Worm (Caenorhabditis elegans) whole organism, mixed stage, embryonic: ENCODE data around the gene dhhc-1.

ENCODE experiments used
- blmp-1 ChIP-seq: fragments of 150-350 bp; optimal IDR thresholded peaks from 2 replicates; lab custom pipeline; 2014; ENCODE audit warnings: missing biosample characterization, missing genetic modification characterization
- ceh-39 ChIP-seq: fragments of 150-350 bp; optimal IDR thresholded peaks from 2 replicates; lab custom pipeline; 2014; ENCODE audit warnings: missing biosample characterization, missing genetic modification characterization
- ceh-43 ChIP-seq: fragments of 200-800 bp; sonication (Bioruptor generic); optimal IDR thresholded peaks from 2 replicates; lab custom pipeline; 2018; ENCODE audit warnings: mild to moderate bottlenecking, missing genetic modification characterization, moderate library complexity, missing compliant biosample characterization
- ceh-83 ChIP-seq: fragments of 200-800 bp; sonication (Bioruptor generic); optimal IDR thresholded peaks from 2 replicates; lab custom pipeline; 2018; ENCODE audit warnings: mild to moderate bottlenecking, missing genetic modification characterization, missing compliant biosample characterization
- ces-1 ChIP-seq: fragments of 150-350 bp; optimal IDR thresholded peaks from 2 replicates; lab custom pipeline; 2014; ENCODE audit warnings: missing biosample characterization, missing genetic modification reagents, missing genetic modification characterization
- cnd-1 ChIP-seq: fragments of 200-800 bp; sonication (Bioruptor generic); optimal IDR thresholded peaks from 2 replicates; lab custom pipeline; 2018; ENCODE audit warnings: mild to moderate bottlenecking, missing genetic modification characterization, missing compliant biosample characterization
- elt-1 ChIP-seq: sonication (generic microtip); optimal IDR thresholded peaks from 2 replicates; lab custom pipeline; 2017; ENCODE audit warnings: missing genetic modification characterization, mild to moderate bottlenecking, missing compliant biosample characterization, antibody characterized with exemption, moderate library complexity, borderline replicate concordance; ENCODE audit not compliant: insufficient read depth
- elt-3 ChIP-seq: fragments of 150-350 bp; optimal IDR thresholded peaks from 2 replicates; lab custom pipeline; 2014; ENCODE audit warnings: missing biosample characterization, missing genetic modification characterization
- flh-1 ChIP-seq: fragments of 200-800 bp; sonication (Bioruptor generic); optimal IDR thresholded peaks from 2 replicates; lab custom pipeline; 2018; ENCODE audit warnings: mild to moderate bottlenecking, missing genetic modification characterization, moderate library complexity, missing compliant biosample characterization
- ham-2 ChIP-seq: fragments of 200-800 bp; sonication (Bioruptor generic); optimal IDR thresholded peaks from 2 replicates; lab custom pipeline; 2018; ENCODE audit warnings: mild to moderate bottlenecking, missing genetic modification characterization, missing compliant biosample characterization
- hlh-1 ChIP-seq: fragments of 150-350 bp; optimal IDR thresholded peaks from 2 replicates; lab custom pipeline; 2014; ENCODE audit warnings: missing biosample characterization, missing genetic modification reagents, missing genetic modification characterization
- lin-13 ChIP-seq: fragments of 150-350 bp; optimal IDR thresholded peaks from 2 replicates; lab custom pipeline; 2014; ENCODE audit warnings: missing biosample characterization, missing genetic modification characterization
- lin-32 ChIP-seq: fragments of 200-800 bp; sonication (Bioruptor generic); optimal IDR thresholded peaks from 2 replicates; lab custom pipeline; 2018; ENCODE audit warnings: mild to moderate bottlenecking, missing genetic modification characterization, missing compliant biosample characterization
- lsy-2 ChIP-seq: fragments of 150-350 bp; optimal IDR thresholded peaks from 2 replicates; lab custom pipeline; 2014; ENCODE audit warnings: missing biosample characterization, missing genetic modification characterization
- mab-5 ChIP-seq: fragments of 150-350 bp; optimal IDR thresholded peaks from 2 replicates; lab custom pipeline; 2014; ENCODE audit warnings: missing biosample characterization, missing genetic modification characterization
- mep-1 ChIP-seq: fragments of 150-350 bp; optimal IDR thresholded peaks from 2 replicates; lab custom pipeline; 2017; ENCODE audit warnings: missing biosample characterization, missing genetic modification reagents, missing genetic modification characterization, inconsistent platforms
- mls-2 ChIP-seq: sonication (generic microtip); optimal IDR thresholded peaks from 2 replicates; lab custom pipeline; 2016; ENCODE audit warnings: mild to moderate bottlenecking, missing genetic modification characterization, moderate library complexity, missing compliant biosample characterization
- nhr-12 ChIP-seq: fragments of 150-350 bp; optimal IDR thresholded peaks from 2 replicates; lab custom pipeline; 2014; ENCODE audit warnings: missing biosample characterization, missing genetic modification characterization
- nhr-2 ChIP-seq: fragments of 150-350 bp; optimal IDR thresholded peaks from 2 replicates; lab custom pipeline; 2014; ENCODE audit warnings: missing biosample characterization, missing genetic modification characterization
- nhr-237 ChIP-seq: fragments of 150-350 bp; optimal IDR thresholded peaks from 2 replicates; lab custom pipeline; 2014; ENCODE audit warnings: missing biosample characterization, missing genetic modification characterization
- pha-4 ChIP-seq: fragments of 150-350 bp; optimal IDR thresholded peaks from 2 replicates; lab custom pipeline; 2018; ENCODE audit warnings: missing biosample characterization, missing genetic modification reagents, missing genetic modification characterization
- sem-2 ChIP-seq: fragments of 200-800 bp; sonication (Bioruptor generic); optimal IDR thresholded peaks from 2 replicates; lab custom pipeline; 2018; ENCODE audit warnings: mild to moderate bottlenecking, missing genetic modification characterization, missing compliant biosample characterization
- sptf-1 ChIP-seq: sonication (generic microtip); optimal IDR thresholded peaks from 2 replicates; lab custom pipeline; 2017; ENCODE audit warnings: mild to moderate bottlenecking, missing genetic modification characterization, moderate library complexity, missing compliant biosample characterization
- tbx-8 ChIP-seq: fragments of 200-800 bp; sonication (Bioruptor generic); optimal IDR thresholded peaks from 2 replicates; lab custom pipeline; 2018; ENCODE audit warnings: mild to moderate bottlenecking, missing genetic modification characterization, moderate library complexity, missing compliant biosample characterization
- unc-120 ChIP-seq: sonication (generic microtip); optimal IDR thresholded peaks from 2 replicates; lab custom pipeline; 2017; ENCODE audit warnings: missing genetic modification characterization, missing compliant biosample characterization; ENCODE audit not compliant: poor library complexity, severe bottlenecking
- unc-39 ChIP-seq: fragments of 150-350 bp; optimal IDR thresholded peaks from 2 replicates; lab custom pipeline; 2014; ENCODE audit warnings: missing biosample characterization, missing genetic modification characterization
- unc-62 ChIP-seq: fragments of 150-350 bp; optimal IDR thresholded peaks from 2 replicates; lab custom pipeline; 2014; ENCODE audit warnings: missing biosample characterization, missing genetic modification reagents, missing genetic modification characterization
- ztf-11 ChIP-seq: fragments of 150-350 bp; optimal IDR thresholded peaks from 2 replicates; lab custom pipeline; 2014; ENCODE audit warnings: missing biosample characterization, missing genetic modification characterization

Gene dhhc-1

DNA sequence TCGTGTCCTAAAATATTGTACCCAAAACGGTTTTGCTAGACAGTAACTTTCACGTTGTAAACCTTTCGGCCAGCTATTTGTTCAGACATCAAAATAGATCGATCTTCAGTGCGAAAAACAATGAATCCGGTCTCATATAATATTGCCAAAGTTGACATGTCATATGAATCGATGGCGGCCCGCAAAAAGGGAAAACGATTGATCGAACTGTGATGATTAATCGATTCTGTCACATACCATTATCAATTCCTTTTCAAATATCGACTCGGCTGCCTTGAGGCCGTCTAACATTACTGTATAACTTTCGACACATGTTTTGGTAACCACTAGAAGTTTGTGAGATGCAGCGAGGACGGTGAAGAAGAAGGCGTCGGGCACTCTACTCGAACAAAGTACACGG, 27.3 kb downstream of the dhhc-1 start:
- TF ChIP-seq unc-120 (tag; lab: Kevin White, UChicago) = no peak
- no peak for TF ChIP-seq unc-62 (GFP tag; lab: Kevin White, UChicago)
- TF ChIP-seq nhr-12 = no peak

DNA sequence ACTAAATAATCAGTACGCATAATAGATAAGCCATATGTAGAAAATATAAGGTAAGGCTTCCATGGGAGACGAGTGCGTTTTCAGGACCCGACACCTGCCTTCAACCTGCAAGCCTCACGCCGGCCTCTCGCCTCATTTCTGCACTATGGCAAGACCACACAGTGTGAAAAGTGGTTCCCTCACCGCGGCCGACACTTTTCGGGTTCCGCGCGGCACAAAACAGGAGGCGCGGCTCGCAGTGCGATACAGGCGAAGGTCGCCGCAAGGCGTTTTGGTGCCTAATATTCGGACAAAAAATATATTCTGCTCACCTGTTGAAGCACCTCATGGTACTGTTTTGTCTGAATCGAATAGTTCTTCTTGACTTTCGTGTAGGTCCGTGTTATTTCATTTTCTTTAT, 30.1 kb downstream of the dhhc-1 start:
- TF ChIP-seq unc-39 (tag; lab: Kevin White, UChicago) = no peak
- no peak for TF ChIP-seq mep-1 (tag; lab: Kevin White, UChicago)
- no peak for TF ChIP-seq ham-2 (GFP tag; lab: Kevin White, UChicago)
- no peak for TF ChIP-seq ceh-83 (GFP tag; lab: Kevin White, UChicago)
- TF ChIP-seq mls-2 (tag; lab: Kevin White, UChicago) = no peak
- no peak for TF ChIP-seq lin-13 (tag; lab: Kevin White, UChicago)
- no peak for TF ChIP-seq flh-1 (GFP tag; lab: Kevin White, UChicago)
- no peak for TF ChIP-seq hlh-1 (tag; lab: Kevin White, UChicago)
- no peak for TF ChIP-seq pha-4
- no peak for TF ChIP-seq ceh-39

DNA sequence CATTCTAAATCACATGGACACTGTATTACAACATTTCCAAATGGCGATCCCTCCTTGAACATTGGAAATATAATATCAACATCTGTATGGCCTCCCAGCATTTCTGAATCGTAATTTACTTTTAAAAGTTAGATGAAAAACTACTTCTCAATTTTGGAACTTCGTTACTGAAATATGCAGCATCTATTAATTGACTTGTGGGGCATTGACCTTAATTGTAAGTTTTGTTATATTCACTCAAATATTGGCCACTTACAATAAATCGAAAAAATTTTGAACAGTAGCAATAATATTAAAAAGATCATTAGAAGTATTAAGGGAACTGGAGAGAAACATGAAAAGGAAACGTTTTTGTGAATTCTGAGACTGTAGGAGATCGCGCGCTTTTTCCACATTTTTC, 31.0 kb downstream of the dhhc-1 start, which contains the start of gene mam-6:
Gene mam-6, minus strand, starts transcription at position 101 of the 400 bp plus-strand sequence.
- TF ChIP-seq mab-5 (tag; lab: Kevin White, UChicago) (no peak), unc-62 (GFP tag; lab: Kevin White, UChicago) (no peak), tbx-8 (GFP tag; lab: Kevin White, UChicago) (no peak), elt-1 (tag; lab: Kevin White, UChicago) (no peak), lsy-2 (tag; lab: Kevin White, UChicago) (no peak), unc-120 (tag; lab: Kevin White, UChicago) (no peak)

DNA sequence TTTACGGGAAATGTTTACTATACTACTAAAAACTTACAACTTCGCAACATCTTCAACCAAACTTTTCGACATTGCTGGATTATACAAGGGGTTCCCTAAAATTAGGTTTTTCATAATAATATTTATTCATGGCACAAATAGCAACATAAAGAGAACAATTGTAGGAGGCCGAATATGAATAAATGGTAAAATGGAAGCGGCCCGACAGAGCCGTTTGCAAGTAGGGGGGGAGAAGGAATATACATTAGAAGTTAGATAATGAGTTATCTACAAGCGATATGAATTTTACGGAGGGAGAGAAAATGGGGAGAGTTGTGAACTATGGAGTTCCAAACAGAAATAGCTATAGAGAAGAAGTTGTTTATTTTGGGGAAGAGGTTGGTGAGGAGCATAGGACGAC, 39.9 kb downstream of the dhhc-1 start, which contains the start of gene fbxa-96:
Gene fbxa-96, minus strand, starts transcription at position 101 of the 400 bp plus-strand sequence.
- no peak for TF ChIP-seq sptf-1 (tag; lab: Kevin White, UChicago)
- no peak for TF ChIP-seq elt-3 (tag; lab: Kevin White, UChicago)
- no peak for TF ChIP-seq nhr-2
- TF ChIP-seq ceh-39 = no peak
- TF ChIP-seq cnd-1 (tag; lab: Kevin White, UChicago) = no peak
- no peak for TF ChIP-seq sem-2 (GFP tag; lab: Kevin White, UChicago)
- TF ChIP-seq ces-1 (GFP tag; lab: Kevin White, UChicago) = no peak
- TF ChIP-seq nhr-237 (tag; lab: Kevin White, UChicago) = no peak
- TF ChIP-seq unc-39 (tag; lab: Kevin White, UChicago) = no peak
- TF ChIP-seq blmp-1 = no peak
- no peak for TF ChIP-seq ceh-83 (GFP tag; lab: Kevin White, UChicago)
- TF ChIP-seq, all 35 proteins: peak for 0

DNA sequence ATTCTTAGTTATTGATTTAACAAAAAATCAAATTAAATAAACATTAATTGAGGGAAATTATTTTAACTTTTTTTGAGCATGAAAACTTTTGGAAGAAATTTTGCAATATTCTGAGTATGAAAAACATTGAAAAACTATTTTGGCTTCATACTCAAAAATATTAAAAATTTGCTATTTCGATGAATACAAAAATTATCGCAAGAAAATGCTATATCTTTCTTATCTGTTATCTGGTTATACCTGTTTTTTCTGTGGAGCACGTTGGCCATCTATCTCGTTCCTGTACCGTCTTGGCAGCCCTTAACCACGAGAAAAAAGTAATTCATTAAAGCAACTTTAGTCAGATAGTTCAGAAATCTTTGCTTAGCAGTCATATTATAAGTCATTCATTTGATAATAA, 42.3 kb downstream of the dhhc-1 start:
- no peak for TF ChIP-seq nhr-237 (tag; lab: Kevin White, UChicago)
- no peak for TF ChIP-seq mls-2 (tag; lab: Kevin White, UChicago)
- TF ChIP-seq lsy-2 (tag; lab: Kevin White, UChicago) = no peak
- no peak for TF ChIP-seq nhr-12

DNA sequence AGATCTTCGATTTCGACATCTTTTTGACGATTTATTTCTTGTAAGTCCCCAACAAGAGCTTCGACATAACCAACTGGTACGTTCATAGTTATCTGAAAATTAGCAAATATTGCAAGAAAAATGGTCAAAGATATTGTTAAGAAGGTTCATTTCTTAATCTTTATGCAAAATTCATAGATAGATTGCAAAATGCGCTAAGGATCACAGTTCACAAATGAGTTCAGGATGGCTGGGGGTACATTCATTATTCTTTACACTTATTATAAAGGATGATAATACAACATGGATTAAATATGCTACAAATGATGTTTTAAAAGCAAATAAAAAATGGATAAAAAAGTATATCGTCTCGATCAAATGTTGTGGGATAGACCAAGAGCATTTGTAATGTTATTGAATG, 43.5 kb downstream of the dhhc-1 start, which contains the start of gene H03G16.5:
Gene H03G16.5, minus strand, starts transcription at position 101 of the 400 bp plus-strand sequence.
- TF ChIP-seq mab-5 (tag; lab: Kevin White, UChicago) (no peak), ceh-39 (no peak), ztf-11 (no peak), mls-2 (tag; lab: Kevin White, UChicago) (no peak), mep-1 (tag; lab: Kevin White, UChicago) (no peak), ces-1 (GFP tag; lab: Kevin White, UChicago) (no peak), ceh-43 (no peak), lin-13 (tag; lab: Kevin White, UChicago) (no peak), blmp-1 (no peak), sptf-1 (tag; lab: Kevin White, UChicago) (no peak)

DNA sequence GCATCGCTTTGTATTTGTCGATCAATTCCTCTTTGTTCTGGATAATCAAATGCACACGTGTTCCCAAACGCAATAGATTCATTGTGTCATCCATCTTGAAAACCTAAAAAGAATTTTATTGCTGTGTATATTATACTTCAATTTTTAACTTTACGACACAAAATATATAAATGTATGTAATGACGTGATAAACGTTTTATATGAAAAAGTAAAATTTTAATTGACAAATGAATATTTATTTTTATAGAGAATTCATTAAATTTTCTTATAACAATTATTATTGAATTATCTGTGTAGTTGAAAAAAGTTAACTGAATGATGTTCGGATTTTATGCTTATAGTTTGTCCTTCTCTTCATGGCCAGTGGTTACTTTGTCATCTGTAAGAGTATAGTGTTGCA, 44.3 kb downstream of the dhhc-1 start, which contains the start of gene H03G16.7:
Gene H03G16.7, minus strand, starts transcription at position 101 of the 400 bp plus-strand sequence.
- no peak for TF ChIP-seq lin-32 (GFP tag; lab: Kevin White, UChicago)
- TF ChIP-seq ham-2 (GFP tag; lab: Kevin White, UChicago) = no peak
